Worm (Caenorhabditis elegans) whole organism, late embryonic: ENCODE measurements around the gene spp-13.

ENCODE experiments used
- C08G9.2 ChIP-seq: sonication (generic microtip); optimal IDR thresholded peaks from 2 replicates; lab custom pipeline; 2016; ENCODE audit warnings: mild to moderate bottlenecking, missing genetic modification characterization, moderate library complexity, missing compliant biosample characterization
- C38D4.7 ChIP-seq: fragments of 200-800 bp; sonication (Bioruptor generic); optimal IDR thresholded peaks from 2 replicates; lab custom pipeline; 2018; ENCODE audit warnings: mild to moderate bottlenecking, missing genetic modification characterization, moderate library complexity, missing compliant biosample characterization
- K02D7.2 ChIP-seq: sonication (generic microtip); optimal IDR thresholded peaks from 2 replicates; lab custom pipeline; 2017; ENCODE audit warnings: mild to moderate bottlenecking, missing genetic modification characterization, missing compliant biosample characterization
- K09A11.1 ChIP-seq: sonication (generic microtip); optimal IDR thresholded peaks from 2 replicates; lab custom pipeline; 2017; ENCODE audit warnings: antibody characterized with exemption, mild to moderate bottlenecking, missing genetic modification characterization, missing compliant biosample characterization; ENCODE audit not compliant: insufficient read depth
- T23F11.4 ChIP-seq: fragments of 200-800 bp; sonication (Bioruptor generic); optimal IDR thresholded peaks from 2 replicates; lab custom pipeline; 2018; ENCODE audit warnings: mild to moderate bottlenecking, missing genetic modification characterization, missing compliant biosample characterization
- Y22D7AL.16 ChIP-seq: sonication (generic microtip); optimal IDR thresholded peaks from 2 replicates; lab custom pipeline; 2016; ENCODE audit warnings: missing genetic modification characterization, missing compliant biosample characterization
- ahr-1 ChIP-seq: sonication (generic microtip); optimal IDR thresholded peaks from 2 replicates; lab custom pipeline; 2016; ENCODE audit warnings: missing genetic modification characterization, missing compliant biosample characterization
- ceh-14 ChIP-seq: sonication (generic microtip); optimal IDR thresholded peaks from 2 replicates; lab custom pipeline; 2016; ENCODE audit warnings: missing genotype, missing genetic modification characterization, missing compliant biosample characterization
- ceh-19 ChIP-seq: fragments of 200-800 bp; sonication (Bioruptor generic); optimal IDR thresholded peaks from 2 replicates; lab custom pipeline; 2018; ENCODE audit warnings: mild to moderate bottlenecking, missing genetic modification characterization, missing compliant biosample characterization
- ceh-22 ChIP-seq: sonication (generic microtip); optimal IDR thresholded peaks from 2 replicates; lab custom pipeline; 2017; ENCODE audit warnings: missing biosample characterization, missing genetic modification characterization
- ceh-30 ChIP-seq: fragments of 150-350 bp; optimal IDR thresholded peaks from 2 replicates; lab custom pipeline; 2014; ENCODE audit warnings: missing biosample characterization, missing genetic modification characterization
- ceh-34 ChIP-seq: sonication (generic microtip); optimal IDR thresholded peaks from 2 replicates; lab custom pipeline; 2016; ENCODE audit warnings: mild to moderate bottlenecking, missing genetic modification characterization, missing compliant biosample characterization
- ceh-6 ChIP-seq: fragments of 200-800 bp; sonication (Bioruptor generic); optimal IDR thresholded peaks from 2 replicates; lab custom pipeline; 2018; ENCODE audit warnings: mild to moderate bottlenecking, missing genetic modification characterization, missing compliant biosample characterization
- che-1 ChIP-seq: sonication (generic microtip); optimal IDR thresholded peaks from 2 replicates; lab custom pipeline; 2016; ENCODE audit warnings: mild to moderate bottlenecking, missing genetic modification characterization, missing compliant biosample characterization
- dmd-4 ChIP-seq: sonication (generic microtip); optimal IDR thresholded peaks from 2 replicates; lab custom pipeline; 2016; ENCODE audit warnings: borderline replicate concordance, missing genetic modification characterization, missing compliant biosample characterization
- eyg-1 ChIP-seq: sonication (generic microtip); optimal IDR thresholded peaks from 2 replicates; lab custom pipeline; 2016; ENCODE audit warnings: missing genotype, missing genetic modification characterization, missing compliant biosample characterization
- fkh-10 ChIP-seq: fragments of 150-350 bp; optimal IDR thresholded peaks from 2 replicates; lab custom pipeline; 2014; ENCODE audit warnings: missing biosample characterization, missing genetic modification reagents, missing genetic modification characterization
- fkh-6 ChIP-seq: sonication (generic microtip); optimal IDR thresholded peaks from 2 replicates; lab custom pipeline; 2016; ENCODE audit warnings: missing genetic modification characterization, missing compliant biosample characterization
- gmeb-2 ChIP-seq: sonication (generic microtip); optimal IDR thresholded peaks from 2 replicates; lab custom pipeline; 2016; ENCODE audit warnings: missing genetic modification characterization, inconsistent platforms, missing compliant biosample characterization
- hlh-13 ChIP-seq: fragments of 200-800 bp; sonication (Bioruptor generic); optimal IDR thresholded peaks from 2 replicates; lab custom pipeline; 2018; ENCODE audit warnings: mild to moderate bottlenecking, missing genetic modification characterization, missing compliant biosample characterization
- hlh-6 ChIP-seq: sonication (generic microtip); optimal IDR thresholded peaks from 2 replicates; lab custom pipeline; 2016; ENCODE audit warnings: missing genotype, missing genetic modification characterization, missing compliant biosample characterization
- lim-6 ChIP-seq: sonication (generic microtip); optimal IDR thresholded peaks from 2 replicates; lab custom pipeline; 2016; ENCODE audit warnings: missing genetic modification characterization, missing compliant biosample characterization
- madf-2 ChIP-seq: sonication (generic microtip); optimal IDR thresholded peaks from 2 replicates; lab custom pipeline; 2017; ENCODE audit warnings: missing genetic modification characterization, missing compliant biosample characterization
- mec-3 ChIP-seq: sonication (generic microtip); optimal IDR thresholded peaks from 2 replicates; lab custom pipeline; 2016; ENCODE audit warnings: borderline replicate concordance, missing genetic modification characterization, missing compliant biosample characterization
- nfya-1 ChIP-seq: sonication (generic microtip); optimal IDR thresholded peaks from 2 replicates; lab custom pipeline; 2017; ENCODE audit warnings: missing genetic modification characterization, mild to moderate bottlenecking, missing compliant biosample characterization, antibody characterized with exemption, moderate library complexity
- nhr-11 ChIP-seq: fragments of 150-350 bp; optimal IDR thresholded peaks from 2 replicates; lab custom pipeline; 2014; ENCODE audit warnings: missing biosample characterization, missing genetic modification characterization
- nhr-232 ChIP-seq: sonication (generic microtip); optimal IDR thresholded peaks from 2 replicates; lab custom pipeline; 2016; ENCODE audit warnings: missing genetic modification characterization, missing compliant biosample characterization
- npax-4 ChIP-seq: sonication (generic microtip); optimal IDR thresholded peaks from 2 replicates; lab custom pipeline; 2016; ENCODE audit warnings: missing genetic modification characterization, missing compliant biosample characterization
- odd-2 ChIP-seq: sonication (generic microtip); optimal IDR thresholded peaks from 2 replicates; lab custom pipeline; 2017; ENCODE audit warnings: antibody characterized with exemption, mild to moderate bottlenecking, missing genetic modification characterization, missing compliant biosample characterization
- pag-3 ChIP-seq: sonication (generic microtip); optimal IDR thresholded peaks from 2 replicates; lab custom pipeline; 2016; ENCODE audit warnings: missing compliant biosample characterization, missing genetic modification characterization, borderline replicate concordance
- pha-2 ChIP-seq: sonication (generic microtip); optimal IDR thresholded peaks from 2 replicates; lab custom pipeline; 2017; ENCODE audit warnings: mild to moderate bottlenecking, missing genetic modification characterization, missing compliant biosample characterization
- pha-4 ChIP-seq: fragments of 150-350 bp; optimal IDR thresholded peaks from 2 replicates; lab custom pipeline; 2018; ENCODE audit warnings: missing biosample characterization, missing genetic modification reagents, missing genetic modification characterization
- pros-1 ChIP-seq: fragments of 150-350 bp; optimal IDR thresholded peaks from 2 replicates; lab custom pipeline; 2014; ENCODE audit warnings: missing biosample characterization, missing genetic modification reagents, missing genetic modification characterization
- ref-2 ChIP-seq: sonication (generic microtip); optimal IDR thresholded peaks from 2 replicates; lab custom pipeline; 2016; ENCODE audit warnings: missing genetic modification characterization, missing compliant biosample characterization
- rnt-1 ChIP-seq: sonication (generic microtip); optimal IDR thresholded peaks from 2 replicates; lab custom pipeline; 2016; ENCODE audit warnings: missing genetic modification characterization, missing compliant biosample characterization
- sox-4 ChIP-seq: sonication (generic microtip); optimal IDR thresholded peaks from 2 replicates; lab custom pipeline; 2017; ENCODE audit warnings: mild to moderate bottlenecking, missing genetic modification characterization, inconsistent platforms, missing compliant biosample characterization
- syd-9 ChIP-seq: sonication (generic microtip); optimal IDR thresholded peaks from 2 replicates; lab custom pipeline; 2016; ENCODE audit warnings: mild to moderate bottlenecking, missing genetic modification characterization, moderate library complexity, missing compliant biosample characterization
- tbx-2 ChIP-seq: sonication (generic microtip); optimal IDR thresholded peaks from 2 replicates; lab custom pipeline; 2016; ENCODE audit warnings: missing genetic modification characterization, missing compliant biosample characterization
- ttx-3 ChIP-seq: sonication (generic microtip); optimal IDR thresholded peaks from 2 replicates; lab custom pipeline; 2016; ENCODE audit warnings: missing genetic modification reagents, missing genetic modification characterization, missing compliant biosample characterization
- unc-3 ChIP-seq, 2 experiments: fragments of 200-800 bp in 1 of 2; sonication (Bioruptor generic) in 1 of 2; sonication (generic microtip) in 1 of 2; conservative IDR thresholded peaks in 1 of 2; optimal IDR thresholded peaks in 1 of 2; 2 replicates each; pipeline versions ENCODE4 v1.3.6 to Lab custom; 2016 to 2022; ENCODE audit warnings: missing compliant biosample characterization in 2 of 2, missing genetic modification characterization in 2 of 2, missing genetic modification reagents in 1 of 2
- unc-55 ChIP-seq: sonication (generic microtip); optimal IDR thresholded peaks from 2 replicates; lab custom pipeline; 2017; ENCODE audit warnings: missing biosample characterization, missing genetic modification reagents, missing genetic modification characterization
- ztf-16 ChIP-seq: sonication (generic microtip); optimal IDR thresholded peaks from 2 replicates; lab custom pipeline; 2017; ENCODE audit warnings: missing genetic modification characterization, missing compliant biosample characterization

The spp-13 gene

DNA sequence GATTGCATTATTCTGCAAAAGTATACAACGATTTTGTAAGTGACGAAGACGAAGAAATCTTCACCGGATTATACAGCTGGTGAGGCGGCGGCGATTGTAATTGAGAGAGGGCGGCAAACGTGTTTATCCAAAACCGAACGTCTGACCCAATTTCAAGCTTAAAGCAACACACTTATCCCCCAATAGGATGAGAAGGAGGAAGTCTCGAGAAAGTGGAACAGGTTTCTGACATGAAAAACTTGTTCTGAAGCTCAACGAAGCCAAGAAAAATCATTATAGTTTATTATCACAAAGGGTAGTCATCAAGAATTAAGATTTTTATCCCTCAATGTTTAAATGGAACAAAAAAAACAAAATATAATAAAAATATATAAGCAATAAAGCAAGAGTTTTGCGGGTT lies at the start of gene spp-13:
spp-13 (minus strand) TSS at position 143 of the 400 bp plus-strand sequence.
- TF ChIP-seq ceh-6 = no peak
- TF ChIP-seq, all 69 proteins: peak for 0

DNA sequence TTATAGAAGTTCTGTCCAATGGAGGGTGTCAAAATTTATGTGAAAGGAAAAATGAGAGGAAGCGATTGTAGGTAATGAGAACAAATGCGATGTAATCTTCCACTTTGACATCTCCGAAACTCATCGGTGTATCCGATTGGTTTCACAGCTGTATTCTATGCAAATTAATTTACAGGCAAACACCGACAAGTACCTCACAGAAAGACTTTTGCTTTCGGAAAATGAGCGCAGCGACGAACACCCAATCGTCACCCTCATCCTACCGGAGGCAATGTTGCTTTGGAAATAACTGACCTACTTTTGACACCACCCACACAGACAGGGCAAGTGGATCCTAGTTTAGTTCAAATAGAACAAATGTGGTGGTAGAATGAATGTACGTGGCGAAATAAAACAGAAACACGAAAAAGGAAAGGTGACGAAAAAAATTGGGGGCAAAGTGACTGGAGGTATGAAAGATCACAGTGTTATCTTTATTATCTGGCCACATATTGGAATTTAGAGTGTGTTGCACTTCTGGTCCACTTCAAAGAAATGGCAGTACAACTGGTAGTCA lies 45.6 kb upstream of the spp-13 start:
- no peak for TF ChIP-seq odd-2 (tag; lab: Kevin White, UChicago)
- TF ChIP-seq ztf-16 (tag; lab: Kevin White, UChicago) = no peak
- TF ChIP-seq C38D4.7 (GFP tag; lab: Kevin White, UChicago) = no peak
- TF ChIP-seq ahr-1 = no peak
- TF ChIP-seq Y22D7AL.16 = no peak
- TF ChIP-seq nhr-11 (tag; lab: Kevin White, UChicago) = no peak
- TF ChIP-seq hlh-6 (tag; lab: Kevin White, UChicago) = no peak
- no peak for TF ChIP-seq eyg-1 (tag; lab: Kevin White, UChicago)
- no peak for TF ChIP-seq pha-4 (tag; lab: Kevin White, UChicago)
- no peak for TF ChIP-seq unc-55 (GFP tag; lab: Kevin White, UChicago)
- TF ChIP-seq mec-3 = no peak
- TF ChIP-seq lim-6 = no peak
- TF ChIP-seq fkh-10 (GFP tag; lab: Kevin White, UChicago) = no peak
- TF ChIP-seq nfya-1 = no peak
- TF ChIP-seq fkh-6 (tag; lab: Kevin White, UChicago) = no peak
- TF ChIP-seq che-1 (tag; lab: Kevin White, UChicago) = no peak
- no peak for TF ChIP-seq dmd-4 (tag; lab: Kevin White, UChicago)
- no peak for TF ChIP-seq unc-3 (GFP tag; conservative IDR thresholded peaks at IDR 0.05; lab: Robert Waterston, UW)
- no peak for TF ChIP-seq unc-3 (tag; optimal IDR thresholded peaks at IDR 0.05; lab: Kevin White, UChicago)
- TF ChIP-seq ttx-3 (tag; lab: Kevin White, UChicago) = no peak
- TF ChIP-seq C08G9.2 (tag; lab: Kevin White, UChicago) = no peak

DNA sequence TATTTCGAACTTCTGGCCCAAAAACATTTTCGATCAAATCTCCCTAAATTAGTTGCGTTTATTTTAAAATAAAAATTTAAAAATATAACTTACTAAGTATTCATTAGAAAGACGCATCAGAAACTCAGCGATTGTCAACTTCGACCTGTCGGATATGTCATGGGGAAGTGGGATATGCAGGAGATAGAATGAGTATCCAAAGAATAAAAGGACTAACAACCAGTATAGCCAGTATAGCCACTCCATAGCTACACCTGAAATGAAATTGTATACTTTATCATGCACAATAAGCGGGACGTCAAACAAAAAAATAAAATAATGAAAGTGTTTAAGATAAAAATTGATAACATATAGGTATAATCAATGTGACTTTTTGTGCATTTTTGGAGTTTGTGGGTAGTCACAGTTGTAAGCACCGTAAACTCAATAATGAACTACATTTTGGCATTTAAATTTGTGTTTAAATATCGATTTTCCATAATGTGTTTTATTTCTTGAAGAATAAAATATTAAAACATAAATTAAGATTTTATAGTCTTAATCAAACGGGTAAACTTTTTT lies 44.8 kb upstream of the spp-13 start, which contains the start of gene F16F9.4:
F16F9.4 (minus strand) TSS at position 276 of the 561 bp plus-strand sequence.
- no peak for TF ChIP-seq ztf-16 (tag; lab: Kevin White, UChicago)
- no peak for TF ChIP-seq tbx-2 (tag; lab: Kevin White, UChicago)
- TF ChIP-seq C38D4.7 (GFP tag; lab: Kevin White, UChicago) = no peak
- TF ChIP-seq ttx-3 (tag; lab: Kevin White, UChicago) = no peak
- TF ChIP-seq ceh-22 (tag; lab: Kevin White, UChicago) = no peak
- TF ChIP-seq nhr-232 = no peak
- TF ChIP-seq K09A11.1 (tag; lab: Kevin White, UChicago) = no peak
- TF ChIP-seq nhr-11 (tag; lab: Kevin White, UChicago) = no peak

DNA sequence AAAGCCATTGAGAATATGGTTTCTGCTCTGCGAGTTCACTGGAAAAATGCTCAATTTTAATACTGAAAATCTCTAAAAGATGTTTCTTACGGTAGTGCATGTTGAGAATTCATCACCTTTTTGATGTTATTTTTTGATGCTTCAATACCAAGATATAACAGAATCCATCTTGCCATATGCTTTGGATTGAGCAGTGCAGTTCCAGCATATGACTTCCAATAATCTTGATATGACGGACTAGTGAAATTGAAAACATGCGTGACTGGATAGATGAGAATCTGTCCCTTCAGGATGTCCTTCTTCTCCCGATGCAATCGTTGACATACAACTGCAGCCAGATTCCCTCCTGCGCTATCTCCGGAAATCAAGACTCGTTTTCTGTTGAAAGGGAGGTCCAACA lies 42.6 kb upstream of the spp-13 start:
- TF ChIP-seq sox-4 (tag; lab: Kevin White, UChicago) = no peak
- no peak for TF ChIP-seq T23F11.4 (GFP tag; lab: Kevin White, UChicago)
- TF ChIP-seq npax-4 (tag; lab: Kevin White, UChicago) = no peak
- TF ChIP-seq K09A11.1 (tag; lab: Kevin White, UChicago) = no peak
- TF ChIP-seq pag-3 (tag; lab: Kevin White, UChicago) = no peak
- TF ChIP-seq ref-2 (tag; lab: Kevin White, UChicago) = no peak
- no peak for TF ChIP-seq Y22D7AL.16
- TF ChIP-seq rnt-1 = no peak

DNA sequence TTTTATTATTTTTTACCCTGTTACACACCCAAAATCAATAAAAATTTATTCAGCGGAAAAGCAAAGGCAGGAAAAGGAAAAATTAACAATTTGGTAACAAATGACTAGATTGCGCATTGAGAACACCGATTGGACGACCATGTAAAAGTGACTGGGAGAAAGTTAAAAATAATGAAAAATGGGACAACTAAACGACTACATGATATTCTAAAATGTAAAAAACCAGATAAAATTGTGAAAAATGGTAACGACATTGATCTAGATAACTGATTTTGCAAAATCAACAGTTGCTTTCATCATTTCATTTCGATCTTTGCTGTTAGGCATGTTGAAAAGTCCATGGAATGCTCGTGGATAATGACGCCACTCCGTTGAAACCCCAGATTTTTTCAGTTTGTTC lies 41.5 kb upstream of the spp-13 start:
- TF ChIP-seq K02D7.2 (tag; lab: Kevin White, UChicago) (no peak), ref-2 (tag; lab: Kevin White, UChicago) (no peak), ceh-34 (tag; lab: Kevin White, UChicago) (no peak), rnt-1 (no peak), unc-55 (GFP tag; lab: Kevin White, UChicago) (no peak), madf-2 (no peak), npax-4 (tag; lab: Kevin White, UChicago) (no peak), nfya-1 (no peak), hlh-6 (tag; lab: Kevin White, UChicago) (no peak), dmd-4 (tag; lab: Kevin White, UChicago) (no peak), pros-1 (tag; lab: Kevin White, UChicago) (no peak), lim-6 (no peak), ceh-14 (tag; lab: Kevin White, UChicago) (no peak), ceh-30 (tag; lab: Kevin White, UChicago) (no peak), gmeb-2 (no peak), ceh-19 (GFP tag; lab: Kevin White, UChicago) (no peak), pha-2 (tag; lab: Kevin White, UChicago) (no peak), hlh-13 (GFP tag; lab: Kevin White, UChicago) (no peak), syd-9 (tag; lab: Kevin White, UChicago) (no peak)
